Fruit fly (Drosophila melanogaster): ENCODE results near the gene cDIP.

Gene cDIP

DNA sequence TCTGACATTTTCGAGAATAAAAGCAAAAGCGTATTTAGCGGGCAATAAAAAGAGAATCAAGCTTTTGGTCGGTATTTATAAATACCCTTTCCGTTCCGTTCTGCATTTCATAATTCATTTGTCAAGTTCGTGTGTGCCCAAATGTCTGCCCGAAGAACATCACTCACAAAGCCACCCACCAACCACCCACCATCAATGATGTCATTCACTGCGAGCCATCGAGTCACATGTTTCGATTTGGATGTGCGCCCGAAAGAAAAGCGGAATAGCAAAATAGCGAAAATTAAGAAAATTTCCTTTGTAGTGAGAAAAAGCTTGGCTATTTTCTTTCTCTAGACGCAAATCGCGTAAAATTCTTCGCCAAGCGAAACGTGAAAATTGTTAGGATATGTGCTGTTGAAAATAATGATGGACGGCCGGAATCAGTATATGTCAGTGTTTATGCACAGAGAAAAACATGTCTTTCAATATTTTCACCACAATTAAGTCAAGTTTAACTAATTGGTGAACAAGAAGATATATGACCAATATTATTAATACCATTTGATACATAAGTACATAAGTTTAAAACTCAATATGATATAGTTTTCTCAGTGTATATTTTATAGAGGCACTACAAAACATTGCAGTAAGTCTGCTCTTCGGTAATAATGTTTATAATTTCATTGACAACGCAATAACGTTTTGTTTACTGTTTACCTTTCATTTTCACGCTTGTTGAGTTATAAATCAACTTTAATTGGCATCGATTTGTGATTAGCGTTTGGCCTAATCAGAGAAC is 9.6 kb downstream of the cDIP start (continued):
- no peak for TF ChIP-seq CG7928 (GFP tag; optimal IDR thresholded peaks at IDR 0.05)
- TF ChIP-seq tap (tag; optimal IDR thresholded peaks at IDR 0.05), result peak; percentile 44
- no peak for TF ChIP-seq pan (optimal IDR thresholded peaks at IDR 0.05)
- peak in 1 of 2 experiments; percentile 79 for TF ChIP-seq pan (GFP tag; optimal IDR thresholded peaks at IDR 0.05 in 1 of 2, IDR thresholded peaks at IDR 0.05 in 1 of 2)
- 0 out of 2 replicates have a peak, but pooled peaks have one; percentile 28 for TF ChIP-seq ttk (GFP tag; IDR thresholded peaks at IDR 0.05)
- TF ChIP-seq CG6654 (GFP tag; optimal IDR thresholded peaks at IDR 0.05), result no peak
- peak; percentile 33; the same call in 1 of the 2 replicates for TF ChIP-seq klu (GFP tag; IDR thresholded peaks at IDR 0.05)
- no peak for TF ChIP-seq Nf-YB (GFP tag; optimal IDR thresholded peaks at IDR 0.05)
- TF ChIP-seq ssp (GFP tag; IDR thresholded peaks at IDR 0.05), result peak; percentile 43
- TF ChIP-seq CG17568 (GFP tag; optimal IDR thresholded peaks at IDR 0.05), result peak; percentile 41
- peak; percentile 63; the same call in 1 of the 2 replicates for TF ChIP-seq Atf6 (GFP tag; IDR thresholded peaks at IDR 0.05)
- TF ChIP-seq lola (GFP tag; optimal IDR thresholded peaks at IDR 0.05), result no peak
- peak; percentile 12 for TF ChIP-seq nmo (GFP tag; optimal IDR thresholded peaks at IDR 0.05)
- TF ChIP-seq en (GFP tag; optimal IDR thresholded peaks at IDR 0.05), result no peak
- TF ChIP-seq gem (tag; optimal IDR thresholded peaks at IDR 0.05), result peak; percentile 72
- no peak for TF ChIP-seq Mes4 (GFP tag; optimal IDR thresholded peaks at IDR 0.05)
- TF ChIP-seq CG12155 (GFP tag; optimal IDR thresholded peaks at IDR 0.05), result peak; percentile 56
- TF ChIP-seq Dref (GFP tag; IDR thresholded peaks at IDR 0.05), result no peak
- TF ChIP-seq toy (GFP tag; IDR thresholded peaks at IDR 0.05), result no peak
- TF ChIP-seq Meics (GFP tag; optimal IDR thresholded peaks at IDR 0.05), result peak; percentile 67
- TF ChIP-seq Gsc (GFP tag; IDR thresholded peaks at IDR 0.05), result no peak
- no peak for TF ChIP-seq Dll (GFP tag; IDR thresholded peaks at IDR 0.05; ENCODE audit: partially characterized antibody)
- no peak for TF ChIP-seq lov (optimal IDR thresholded peaks at IDR 0.05)
- no peak for TF ChIP-seq lov (GFP tag; IDR thresholded peaks at IDR 0.05)
- TF ChIP-seq CG4730 (GFP tag; IDR thresholded peaks at IDR 0.05), result 0 out of 2 replicates have a peak, but pooled peaks have one; percentile 36
- no peak for TF ChIP-seq Sin3A (optimal IDR thresholded peaks at IDR 0.05)
- no peak for TF ChIP-seq pfk (GFP tag; optimal IDR thresholded peaks at IDR 0.05)
- TF ChIP-seq cwo (GFP tag; optimal IDR thresholded peaks at IDR 0.05), result peak; percentile 83
- TF ChIP-seq CG9727 (GFP tag; optimal IDR thresholded peaks at IDR 0.05), result peak; percentile 65
- no peak for TF ChIP-seq CG15011 (GFP tag; optimal IDR thresholded peaks at IDR 0.05)
- 0 out of 2 replicates have a peak, but pooled peaks have one; percentile 36 for TF ChIP-seq CG17612 (GFP tag; IDR thresholded peaks at IDR 0.05)
- TF ChIP-seq Bgb (GFP tag; IDR thresholded peaks at IDR 0.05; ENCODE audit: partially characterized antibody), result no peak
- no peak for TF ChIP-seq CG15696 (tag; optimal IDR thresholded peaks at IDR 0.05)
- peak; percentile 58; the same call in 1 of the 2 replicates for TF ChIP-seq CG32772 (GFP tag; IDR thresholded peaks at IDR 0.05)
- TF ChIP-seq dm (GFP tag; optimal IDR thresholded peaks at IDR 0.05), result no peak
- TF ChIP-seq Neu2 (GFP tag; optimal IDR thresholded peaks at IDR 0.05; ENCODE audit: borderline replicate concordance), result no peak
- no peak for TF ChIP-seq CG8944 (GFP tag; optimal IDR thresholded peaks at IDR 0.05)
- peak; percentile 91 for TF ChIP-seq sr (GFP tag; IDR thresholded peaks at IDR 0.05)
- TF ChIP-seq eyg (GFP tag; optimal IDR thresholded peaks at IDR 0.05), result no peak
- TF ChIP-seq ewg (GFP tag; optimal IDR thresholded peaks at IDR 0.05), result no peak
- TF ChIP-seq CG9797 (GFP tag; optimal IDR thresholded peaks at IDR 0.05), result no peak
- peak; percentile 4 for TF ChIP-seq nerfin-1 (tag; optimal IDR thresholded peaks at IDR 0.05)
- TF ChIP-seq Vsx1 (GFP tag; optimal IDR thresholded peaks at IDR 0.05), result no peak
- peak; percentile 57 for TF ChIP-seq Hsf (GFP tag; optimal IDR thresholded peaks at IDR 0.05)
- TF ChIP-seq seq (GFP tag; IDR thresholded peaks at IDR 0.05), result peak; percentile 65
- no peak for TF ChIP-seq Elba2 (GFP tag; optimal IDR thresholded peaks at IDR 0.05)
- TF ChIP-seq Six4 (GFP tag; optimal IDR thresholded peaks at IDR 0.05), result peak; percentile 37
- no peak for TF ChIP-seq Antp (GFP tag; optimal IDR thresholded peaks at IDR 0.05)
- no peak for TF ChIP-seq CG34224 (GFP tag; IDR thresholded peaks at IDR 0.05; ENCODE audit: partially characterized antibody)
- TF ChIP-seq CG12299 (tag; optimal IDR thresholded peaks at IDR 0.05), result peak; percentile 26

All from whole organism, embryonic.